Fruit fly (Drosophila melanogaster): ENCODE measurements around the gene Idgf3.
A peak's percentile ranks its signal among the peaks of the same experiment; 100 is the strongest.

The Idgf3 gene

dm6 chr2L:16406523-16406922 lies 44.2 kb upstream of the Idgf3 start (continued):
- TF ChIP-seq Met (GFP tag; optimal IDR thresholded peaks at IDR 0.05): peak; percentile 64
- peak; percentile 56 for TF ChIP-seq lz (GFP tag; optimal IDR thresholded peaks at IDR 0.05)
- peak; percentile 42 for TF ChIP-seq Sox15 (GFP tag; optimal IDR thresholded peaks at IDR 0.05)
- TF ChIP-seq CG11762 (GFP tag; optimal IDR thresholded peaks at IDR 0.05; ENCODE audit: insufficient read depth): peak; percentile 46
- peak; percentile 13 for TF ChIP-seq CG11902 (GFP tag; optimal IDR thresholded peaks at IDR 0.05)

- TF ChIP-seq fd59A (GFP tag; optimal IDR thresholded peaks at IDR 0.05) (no peak), dsx (GFP tag; optimal IDR thresholded peaks at IDR 0.05; ENCODE audit: poor library complexity, severe bottlenecking) (peak; percentile 25), CG10669 (GFP tag; optimal IDR thresholded peaks at IDR 0.05) (peak; percentile 8), Lpt (GFP tag; optimal IDR thresholded peaks at IDR 0.05) (no peak), Eip78C (GFP tag) (peak; percentile 69), Sox102F (GFP tag; optimal IDR thresholded peaks at IDR 0.05) (no peak), CG34406 (GFP tag; optimal IDR thresholded peaks at IDR 0.05) (peak; percentile 12), CG3919 (GFP tag; optimal IDR thresholded peaks at IDR 0.05) (peak; percentile 23), CG10631 (GFP tag; optimal IDR thresholded peaks at IDR 0.05) (peak; percentile 27), CG3032 (tag; optimal IDR thresholded peaks at IDR 0.05) (peak; percentile 45), CG11762 (GFP tag; optimal IDR thresholded peaks at IDR 0.05; ENCODE audit: insufficient read depth) (no peak), cyc (GFP tag; optimal IDR thresholded peaks at IDR 0.05) (no peak), esn (GFP tag; optimal IDR thresholded peaks at IDR 0.05) (peak; percentile 18), OdsH (GFP tag; optimal IDR thresholded peaks at IDR 0.05) (peak; percentile 28), CG6792 (GFP tag; optimal IDR thresholded peaks at IDR 0.05) (peak; percentile 12), Sox14 (GFP tag; optimal IDR thresholded peaks at IDR 0.05) (no peak), Smox (GFP tag; optimal IDR thresholded peaks at IDR 0.05) (peak; percentile 25), dac (GFP tag; optimal IDR thresholded peaks at IDR 0.05) (peak; percentile 46), CG8632 (GFP tag; optimal IDR thresholded peaks at IDR 0.05) (peak; percentile 50), CG6276 (GFP tag; optimal IDR thresholded peaks at IDR 0.05) (peak; percentile 16), achi (GFP tag; optimal IDR thresholded peaks at IDR 0.05) (peak; percentile 23), CG32006 (GFP tag; optimal IDR thresholded peaks at IDR 0.05) (peak; percentile 57), lz (GFP tag; optimal IDR thresholded peaks at IDR 0.05) (no peak), salr (GFP tag; optimal IDR thresholded peaks at IDR 0.05) (peak in 1 of 2 experiments; percentile 40), Hr4 (GFP tag; optimal IDR thresholded peaks at IDR 0.05) (no peak), acj6 (GFP tag; optimal IDR thresholded peaks at IDR 0.05) (peak; percentile 16), CG8119 (GFP tag; IDR thresholded peaks at IDR 0.05) (no peak), CG4318 (GFP tag; optimal IDR thresholded peaks at IDR 0.05) (peak; percentile 24), CG15336 (GFP tag; IDR thresholded peaks at IDR 0.05) (no peak), Ets96B (tag; optimal IDR thresholded peaks at IDR 0.05) (peak; percentile 38)
Observed at dm6 chr2L:16407305-16407704, 43.4 kb upstream of the Idgf3 start.

dm6 chr2L:16413772-16414171 lies 36.9 kb upstream of the Idgf3 start:
- no peak for TF ChIP-seq CG16779 (tag; optimal IDR thresholded peaks at IDR 0.05)
- no peak for TF ChIP-seq esn (GFP tag; optimal IDR thresholded peaks at IDR 0.05)
- TF ChIP-seq ss (GFP tag; optimal IDR thresholded peaks at IDR 0.05): peak in 1 of 2 experiments; percentile 88
- TF ChIP-seq net (GFP tag; optimal IDR thresholded peaks at IDR 0.05): no peak

Measured in whole organism, prepupa.